Worm (Caenorhabditis elegans) whole organism, L4/young adult: ENCODE data around the gene msrp-3.

ENCODE experiments used
- W03F9.2 ChIP-seq: fragments of 150-350 bp; optimal IDR thresholded peaks from 2 replicates; lab custom pipeline; 2014; ENCODE audit warnings: missing biosample characterization, missing genetic modification characterization
- him-1 ChIP-seq: sonication (generic microtip); optimal IDR thresholded peaks from 2 replicates; lab custom pipeline; 2016; ENCODE audit warnings: missing genotype, missing genetic modification reagents, missing genetic modification characterization, missing compliant biosample characterization

DNA sequence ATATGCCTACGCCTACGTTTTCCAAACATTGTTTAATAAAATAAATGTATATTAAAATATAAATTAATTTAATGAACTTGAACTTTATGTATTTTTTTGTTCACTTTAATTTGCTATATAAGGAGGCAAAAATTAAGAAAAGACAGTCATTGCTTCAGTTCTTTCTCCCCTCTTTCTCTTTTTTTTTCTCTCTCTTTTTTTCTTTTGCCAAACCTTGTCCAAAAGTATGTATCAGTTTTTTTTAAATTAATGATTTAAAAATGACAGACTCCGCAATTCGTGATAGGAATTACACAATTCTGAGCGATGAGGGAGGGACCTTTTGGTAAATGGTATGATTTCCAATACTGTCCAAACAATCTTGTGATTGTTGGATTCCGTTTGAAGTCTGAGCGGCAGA lies 11.6 kb downstream of the msrp-3 start, which contains the start of gene F46F5.13:
- TF ChIP-seq him-1 (tag; lab: Kevin White, UChicago) (no peak), W03F9.2 (tag; lab: Kevin White, UChicago) (no peak)
